Fruit fly (Drosophila melanogaster): ENCODE results near the gene Tango14.
A peak's percentile ranks its signal among the peaks of the same experiment; 100 is the strongest.

Gene Tango14

DNA sequence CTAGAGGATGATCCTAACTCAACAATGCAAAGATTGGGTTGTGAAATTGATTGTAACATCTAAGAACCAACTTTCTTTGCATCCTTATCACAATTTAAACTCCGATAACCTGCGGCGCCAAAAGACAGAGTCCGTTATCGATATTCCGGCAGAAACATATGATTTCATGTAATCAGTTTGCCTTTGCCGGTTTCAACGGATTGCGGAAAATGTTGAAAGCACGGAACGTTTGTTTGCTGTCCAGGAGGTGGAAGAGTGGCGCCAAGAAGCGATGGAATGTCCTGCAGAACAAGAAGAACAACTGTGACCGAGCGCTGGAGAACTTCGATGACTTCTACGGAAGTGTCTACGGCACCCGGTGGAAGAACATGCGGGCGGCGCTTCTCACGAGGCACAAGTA, 10.8 kb upstream of the Tango14 start (continued):
- TF ChIP-seq hbn (GFP tag; IDR thresholded peaks at IDR 0.05; ENCODE audit: partially characterized antibody) (peak; percentile 53; the same call in 1 of the 2 replicates), CG1024 (GFP tag; IDR thresholded peaks at IDR 0.05) (no peak), bab2 (GFP tag; optimal IDR thresholded peaks at IDR 0.05) (no peak), ara (GFP tag; IDR thresholded peaks at IDR 0.05) (no peak), Dll (GFP tag; IDR thresholded peaks at IDR 0.05; ENCODE audit: partially characterized antibody) (peak; percentile 72), CG4707 (GFP tag; optimal IDR thresholded peaks at IDR 0.05) (no peak), CG15601 (tag; optimal IDR thresholded peaks at IDR 0.05) (peak; percentile 19), Doc3 (GFP tag; IDR thresholded peaks at IDR 0.05; ENCODE audit: partially characterized antibody) (peak; percentile 44; the same call in 2 of the 3 replicates), Bgb (GFP tag; IDR thresholded peaks at IDR 0.05; ENCODE audit: partially characterized antibody) (peak; percentile 43; the same call in 1 of the 2 replicates), HLH4C (GFP tag; IDR thresholded peaks at IDR 0.05; ENCODE audit: partially characterized antibody) (peak; percentile 72), CG10431 (GFP tag; optimal IDR thresholded peaks at IDR 0.05) (peak; percentile 46), pzg (GFP tag; optimal IDR thresholded peaks at IDR 0.05) (peak; percentile 30), CG2129 (GFP tag; IDR thresholded peaks at IDR 0.05; ENCODE audit: partially characterized antibody) (0 out of 2 replicates have a peak, but pooled peaks have one; percentile 19), trem (tag; optimal IDR thresholded peaks at IDR 0.05) (no peak), CG2116 (GFP tag; optimal IDR thresholded peaks at IDR 0.05) (peak; percentile 70), E2f2 (GFP tag; IDR thresholded peaks at IDR 0.05) (peak; percentile 90), tna (GFP tag; IDR thresholded peaks at IDR 0.05; ENCODE audit: partially characterized antibody) (peak; percentile 50; the same call in 1 of the 2 replicates), CG6791 (GFP tag; IDR thresholded peaks at IDR 0.05; ENCODE audit: partially characterized antibody) (0 out of 3 replicates have a peak, but pooled peaks have one; percentile 47), MBD-R2 (GFP tag; IDR thresholded peaks at IDR 0.05) (peak; percentile 70), unc-4 (GFP tag; IDR thresholded peaks at IDR 0.05; ENCODE audit: partially characterized antibody) (peak; percentile 64), Dp (GFP tag; optimal IDR thresholded peaks at IDR 0.05) (peak; percentile 87), hb (GFP tag; IDR thresholded peaks at IDR 0.05; ENCODE audit: partially characterized antibody) (peak; percentile 65; the same call in 1 of the 3 replicates), nerfin-2 (GFP tag; IDR thresholded peaks at IDR 0.05; ENCODE audit: partially characterized antibody) (peak; percentile 74; the same call in 1 of the 2 replicates), CG1602 (GFP tag; optimal IDR thresholded peaks at IDR 0.05) (no peak), CG14860 (GFP tag; IDR thresholded peaks at IDR 0.05; ENCODE audit: partially characterized antibody) (peak; percentile 59; the same call in 2 of the 3 replicates), sna (GFP tag; IDR thresholded peaks at IDR 0.05; ENCODE audit: partially characterized antibody) (peak; percentile 53), zen2 (GFP tag; IDR thresholded peaks at IDR 0.05; ENCODE audit: partially characterized antibody) (peak; percentile 86), ato (GFP tag; IDR thresholded peaks at IDR 0.05; ENCODE audit: partially characterized antibody) (peak; percentile 31; the same call in 1 of the 2 replicates), CG7963 (GFP tag; IDR thresholded peaks at IDR 0.05; ENCODE audit: partially characterized antibody) (peak; percentile 53; the same call in 2 of the 3 replicates), Dref (GFP tag; IDR thresholded peaks at IDR 0.05) (peak; percentile 69), Sin3A (optimal IDR thresholded peaks at IDR 0.05) (peak; percentile 3), vnd (GFP tag; IDR thresholded peaks at IDR 0.05; ENCODE audit: partially characterized antibody) (peak; percentile 46; the same call in 1 of the 3 replicates), CG34224 (GFP tag; IDR thresholded peaks at IDR 0.05; ENCODE audit: partially characterized antibody) (peak; percentile 72), chinmo (GFP tag; IDR thresholded peaks at IDR 0.05; ENCODE audit: partially characterized antibody) (0 out of 4 replicates have a peak, but pooled peaks have one; percentile 58)

DNA sequence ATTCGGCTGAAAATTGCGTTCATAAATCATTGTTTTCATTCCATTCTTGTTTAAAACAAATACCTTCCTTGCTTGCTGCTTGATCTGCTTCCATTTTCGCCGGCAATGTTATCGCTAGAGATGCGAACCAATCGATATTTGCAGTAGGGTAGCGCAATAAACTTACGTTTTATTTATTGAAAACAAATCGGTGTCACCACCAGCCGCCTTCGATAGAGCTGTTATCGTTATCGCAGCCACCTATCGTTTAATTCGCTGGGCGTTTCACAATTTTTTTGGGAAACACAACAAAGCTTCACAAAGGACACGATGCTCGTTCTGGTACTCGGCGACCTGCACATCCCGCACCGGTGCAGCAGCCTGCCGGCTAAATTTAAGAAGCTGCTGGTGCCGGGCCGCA, 7.9 kb upstream of the Tango14 start, which contains the start of the genes Tfb4 and Vps29:
TSS of gene Tfb4 (minus strand) at position 124 of the 400 bp plus-strand sequence.
TSS of gene Vps29 (plus strand) at position 213 of the 400 bp plus-strand sequence.
- TF ChIP-seq unpg (GFP tag; optimal IDR thresholded peaks at IDR 0.05) (no peak), Ptx1 (GFP tag; IDR thresholded peaks at IDR 0.05) (no peak), CG4360 (GFP tag; IDR thresholded peaks at IDR 0.05) (no peak), slp2 (GFP tag; optimal IDR thresholded peaks at IDR 0.05) (no peak), CG10959 (GFP tag; IDR thresholded peaks at IDR 0.05) (no peak), CG2120 (GFP tag; optimal IDR thresholded peaks at IDR 0.05) (peak; percentile 81), CG17385 (GFP tag; optimal IDR thresholded peaks at IDR 0.05) (no peak), tna (GFP tag; IDR thresholded peaks at IDR 0.05; ENCODE audit: partially characterized antibody) (peak; percentile 96), CG7372 (GFP tag; IDR thresholded peaks at IDR 0.05) (no peak; the same call in 1 of the 2 replicates), ranshi (GFP tag; IDR thresholded peaks at IDR 0.05) (peak; percentile 38; the same call in 1 of the 2 replicates), Dip3 (GFP tag; optimal IDR thresholded peaks at IDR 0.05) (no peak), CG15479 (GFP tag; optimal IDR thresholded peaks at IDR 0.05) (no peak), B-H1 (GFP tag; IDR thresholded peaks at IDR 0.05) (no peak; the same call in 2 of the 3 replicates), CG10267 (tag; optimal IDR thresholded peaks at IDR 0.05) (peak; percentile 33), HLH3B (GFP tag; IDR thresholded peaks at IDR 0.05) (no peak), CG16863 (GFP tag; optimal IDR thresholded peaks at IDR 0.05) (peak; percentile 12)
